Worm (Caenorhabditis elegans) whole organism, L1 larva: Measurements from ENCODE around the gene R05G6.10.

Experiments used
- C34B4.2 ChIP-seq: sonication (generic microtip); optimal IDR thresholded peaks from 2 replicates; lab custom pipeline; 2017; ENCODE audit warnings: mild to moderate bottlenecking, missing genetic modification characterization, missing compliant biosample characterization
- F16B12.6 ChIP-seq: fragments of 150-350 bp; optimal IDR thresholded peaks from 2 replicates; lab custom pipeline; 2014; ENCODE audit warnings: missing biosample characterization, missing genetic modification characterization
- ceh-82 ChIP-seq, 3 experiments: fragments of 150-350 bp in 1 of 3; sonication (generic microtip) in 2 of 3; optimal IDR thresholded peaks; 2 replicates each; lab custom pipeline; 2014 to 2017; ENCODE audit warnings: missing biosample characterization in 3 of 3, missing genetic modification characterization in 3 of 3
- dpl-1 ChIP-seq, 3 experiments: fragments of 150-350 bp in 2 of 3; sonication (generic microtip) in 1 of 3; optimal IDR thresholded peaks; 2 replicates each; lab custom pipeline; 2014 to 2017; ENCODE audit warnings: missing biosample characterization in 3 of 3, missing genetic modification characterization in 3 of 3, missing genetic modification reagents in 3 of 3
- efl-1 ChIP-seq, 4 experiments: fragments of 150-350 bp; optimal IDR thresholded peaks in 3 of 4; peaks in 1 of 4; 1 replicate in 1 of 4; 2 replicates in 3 of 4; lab custom pipeline; 2014; ENCODE audit warnings: missing biosample characterization in 2 of 4, missing genetic modification characterization in 2 of 4, missing genetic modification reagents in 2 of 4
- egl-27 ChIP-seq, 2 experiments: fragments of 150-350 bp in 1 of 2; sonication (generic microtip); optimal IDR thresholded peaks; 3 replicates each; lab custom pipeline; 2017 to 2018; ENCODE audit warnings: missing biosample characterization in 2 of 2, missing genetic modification characterization in 2 of 2, missing genetic modification reagents in 2 of 2
- elt-3 ChIP-seq, 6 experiments: fragments of 150-350 bp in 1 of 6; sonication (generic microtip); optimal IDR thresholded peaks; 2 replicates each; lab custom pipeline; 2017 to 2018; ENCODE audit warnings: missing biosample characterization in 6 of 6, missing genetic modification characterization in 6 of 6, inconsistent platforms in 1 of 6
- fkh-4 ChIP-seq: sonication (generic microtip); optimal IDR thresholded peaks from 2 replicates; lab custom pipeline; 2016; ENCODE audit warnings: missing compliant biosample characterization, missing genetic modification characterization, borderline replicate concordance
- hlh-17 ChIP-seq: fragments of 200-800 bp; sonication (Bioruptor generic); optimal IDR thresholded peaks from 2 replicates; lab custom pipeline; 2018; ENCODE audit warnings: missing genetic modification characterization, mild to moderate bottlenecking, missing compliant biosample characterization, moderate library complexity, borderline replicate concordance
- hlh-4 ChIP-seq: sonication (generic microtip); optimal IDR thresholded peaks from 2 replicates; lab custom pipeline; 2016; ENCODE audit warnings: mild to moderate bottlenecking, missing genetic modification characterization, missing compliant biosample characterization
- irx-1 ChIP-seq: sonication (generic microtip); optimal IDR thresholded peaks from 2 replicates; lab custom pipeline; 2016; ENCODE audit warnings: missing genetic modification characterization, missing compliant biosample characterization
- lin-15B ChIP-seq: fragments of 150-350 bp; sonication (generic microtip); optimal IDR thresholded peaks from 3 replicates; lab custom pipeline; 2014; ENCODE audit warnings: missing biosample characterization, missing genetic modification characterization
- lin-35 ChIP-seq, 2 experiments: fragments of 150-350 bp; optimal IDR thresholded peaks; 2 replicates each; lab custom pipeline; 2014; ENCODE audit warnings: missing biosample characterization in 2 of 2, missing genetic modification characterization in 2 of 2, missing genetic modification reagents in 2 of 2
- lir-3 ChIP-seq: sonication (generic microtip); optimal IDR thresholded peaks from 2 replicates; lab custom pipeline; 2016; ENCODE audit warnings: mild to moderate bottlenecking, missing genetic modification characterization, moderate library complexity, missing compliant biosample characterization; ENCODE audit not compliant: poor library complexity
- lsy-2 ChIP-seq, 2 experiments: fragments of 150-350 bp; optimal IDR thresholded peaks; 2 replicates each; lab custom pipeline; 2014; ENCODE audit warnings: missing biosample characterization in 2 of 2, missing genetic modification characterization in 2 of 2
- mab-9 ChIP-seq: fragments of 200-800 bp; sonication (Bioruptor generic); IDR thresholded peaks from 2 replicates; pipeline ENCODE4 v1.3.6; 2022; ENCODE audit warnings: missing genetic modification reagents, missing genetic modification characterization, missing compliant biosample characterization
- mdl-1 ChIP-seq, 2 experiments: fragments of 150-350 bp; optimal IDR thresholded peaks; 2 replicates each; lab custom pipeline; 2014 to 2017; ENCODE audit warnings: missing biosample characterization in 2 of 2, missing genetic modification characterization in 2 of 2, inconsistent platforms in 1 of 2
- mep-1 ChIP-seq: fragments of 150-350 bp; optimal IDR thresholded peaks from 2 replicates; lab custom pipeline; 2014; ENCODE audit warnings: missing biosample characterization, missing genetic modification characterization
- nhr-12 ChIP-seq: sonication (generic microtip); optimal IDR thresholded peaks from 2 replicates; lab custom pipeline; 2017; ENCODE audit warnings: missing biosample characterization, missing genetic modification characterization
- nhr-20 ChIP-seq: sonication (generic microtip); optimal IDR thresholded peaks from 2 replicates; lab custom pipeline; 2016; ENCODE audit warnings: mild to moderate bottlenecking, missing genetic modification characterization, missing compliant biosample characterization
- nhr-71 ChIP-seq: sonication (generic microtip); optimal IDR thresholded peaks from 2 replicates; lab custom pipeline; 2016; ENCODE audit warnings: mild to moderate bottlenecking, missing genetic modification characterization, moderate library complexity, missing compliant biosample characterization
- nhr-76 ChIP-seq: sonication (generic microtip); optimal IDR thresholded peaks from 2 replicates; lab custom pipeline; 2017; ENCODE audit warnings: missing biosample characterization, missing genetic modification characterization
- nhr-77 ChIP-seq: fragments of 150-350 bp; optimal IDR thresholded peaks from 2 replicates; lab custom pipeline; 2014; ENCODE audit warnings: missing biosample characterization, missing genetic modification characterization
- nhr-84 ChIP-seq: sonication (generic microtip); optimal IDR thresholded peaks from 2 replicates; lab custom pipeline; 2017; ENCODE audit warnings: missing biosample characterization, missing genetic modification characterization
- pqm-1 ChIP-seq: sonication (generic microtip); optimal IDR thresholded peaks from 3 replicates; lab custom pipeline; 2017; ENCODE audit warnings: missing biosample characterization, missing genetic modification characterization
- snpc-4 ChIP-seq: fragments of 150-350 bp; optimal IDR thresholded peaks from 2 replicates; lab custom pipeline; 2014; ENCODE audit warnings: missing biosample characterization, missing genetic modification characterization
- sox-4 ChIP-seq: sonication (generic microtip); optimal IDR thresholded peaks from 2 replicates; lab custom pipeline; 2016; ENCODE audit warnings: missing genetic modification characterization, missing compliant biosample characterization
- tlp-1 ChIP-seq: fragments of 150-350 bp; optimal IDR thresholded peaks from 2 replicates; lab custom pipeline; 2014; ENCODE audit warnings: missing biosample characterization, missing genetic modification characterization
- unc-30 ChIP-seq: sonication (generic microtip); optimal IDR thresholded peaks from 2 replicates; lab custom pipeline; 2017; ENCODE audit warnings: missing biosample characterization, missing genetic modification characterization
- unc-62 ChIP-seq: fragments of 150-350 bp; optimal IDR thresholded peaks from 2 replicates; lab custom pipeline; 2014; ENCODE audit warnings: missing biosample characterization, missing genetic modification reagents, missing genetic modification characterization
- vab-15 ChIP-seq: sonication (generic microtip); optimal IDR thresholded peaks from 2 replicates; lab custom pipeline; 2017; ENCODE audit warnings: missing genotype, mild to moderate bottlenecking, missing genetic modification characterization, missing compliant biosample characterization
- xbp-1 ChIP-seq: sonication (generic microtip); optimal IDR thresholded peaks from 2 replicates; lab custom pipeline; 2016; ENCODE audit warnings: missing genetic modification characterization, missing compliant biosample characterization

R05G6.10 gene

DNA sequence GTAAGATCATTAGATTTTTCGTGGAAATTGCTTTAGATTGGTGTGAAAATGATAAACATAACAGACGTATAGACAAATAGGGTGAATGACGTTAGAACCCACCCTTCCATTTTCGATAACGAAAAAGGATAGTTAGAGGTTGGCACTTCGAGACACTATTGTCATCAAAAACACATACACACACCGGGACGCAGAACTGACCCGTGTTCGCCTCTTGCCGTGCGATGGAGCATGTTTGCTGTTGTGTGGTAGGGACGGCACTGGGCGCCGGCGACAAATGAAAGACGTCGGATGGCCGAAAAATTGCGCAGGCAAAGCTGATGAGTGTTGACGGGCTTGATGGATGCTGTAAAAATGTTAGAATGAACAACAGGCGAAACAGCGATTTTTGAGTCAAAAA lies 7.5 kb upstream of the R05G6.10 start (continued):
- TF ChIP-seq hlh-17 (GFP tag; lab: Kevin White, UChicago), result no peak
- no peak for TF ChIP-seq nhr-84 (tag; lab: Kevin White, UChicago)
- no peak for TF ChIP-seq xbp-1 (tag; lab: Kevin White, UChicago)
- no peak for TF ChIP-seq vab-15 (tag; lab: Kevin White, UChicago)
- TF ChIP-seq nhr-76 (tag; lab: Kevin White, UChicago), result no peak
- TF ChIP-seq mdl-1 (tag; optimal IDR thresholded peaks at IDR 0.05; lab: Kevin White, UChicago), result peak in 1 of 2 experiments; percentile 29
- TF ChIP-seq nhr-12 (tag; lab: Kevin White, UChicago), result no peak
- no peak for TF ChIP-seq fkh-4 (tag; lab: Kevin White, UChicago)
- peak; percentile 20 for TF ChIP-seq lin-15B (tag; lab: Kevin White, UChicago)
- no peak for TF ChIP-seq unc-62
- TF ChIP-seq irx-1, result no peak
- TF ChIP-seq lir-3, result no peak
- TF ChIP-seq unc-30 (tag; lab: Kevin White, UChicago), result no peak
- TF ChIP-seq C34B4.2 (tag; lab: Kevin White, UChicago), result no peak
- no peak for TF ChIP-seq nhr-20 (tag; lab: Kevin White, UChicago)

DNA sequence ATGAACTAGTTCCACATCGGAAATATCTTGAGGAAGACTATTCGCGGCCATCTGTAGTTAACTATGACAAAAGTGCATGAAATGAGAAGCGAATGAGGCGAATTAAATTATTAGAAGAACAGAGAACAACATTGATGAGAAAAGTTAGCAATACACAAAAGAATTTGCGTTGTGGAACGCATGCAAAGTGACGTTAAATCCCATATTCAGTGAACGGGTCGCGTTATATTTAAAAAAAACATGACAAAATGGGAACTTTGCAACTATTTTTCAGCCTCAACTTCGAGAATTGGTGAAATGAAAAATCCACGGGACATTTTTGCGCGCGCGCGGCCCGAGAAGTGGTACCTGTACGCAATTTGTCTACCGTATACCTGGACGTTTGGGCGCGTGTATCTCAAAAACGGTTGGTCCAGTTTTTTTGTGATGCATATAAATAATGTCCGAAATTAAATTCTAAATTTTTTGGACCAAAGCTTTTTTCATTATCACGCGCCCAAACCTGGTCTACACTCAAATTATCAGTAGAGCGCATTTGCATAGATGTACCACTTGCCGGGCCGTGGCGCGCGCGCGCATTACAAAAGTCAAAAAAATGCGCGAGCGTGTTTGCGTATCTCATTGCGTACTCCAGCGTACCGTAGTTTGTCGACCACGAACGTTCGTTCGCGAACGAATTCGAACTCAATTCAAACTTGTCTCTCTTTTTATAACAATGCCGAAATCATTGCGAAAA lies 5.7 kb upstream of the R05G6.10 start, which contains the start of the genes cdd-2 and oef-1:
TSS of gene cdd-2 (minus strand) at position 51 of the 736 bp plus-strand sequence.
TSS of gene oef-1 (plus strand) at position 575 of the 736 bp plus-strand sequence.
- TF ChIP-seq elt-3 (tag; optimal IDR thresholded peaks at IDR 0.05; lab: Kevin White, UChicago), result no peak
- TF ChIP-seq mep-1 (tag; lab: Kevin White, UChicago), result no peak
- no peak for TF ChIP-seq lsy-2 (tag; optimal IDR thresholded peaks at IDR 0.05; lab: Kevin White, UChicago)
- no peak for TF ChIP-seq C34B4.2 (tag; lab: Kevin White, UChicago)
- no peak for TF ChIP-seq lin-35 (GFP tag; optimal IDR thresholded peaks at IDR 0.05; lab: Kevin White, UChicago)
- no peak for TF ChIP-seq F16B12.6 (tag; lab: Kevin White, UChicago)
- no peak for TF ChIP-seq snpc-4 (tag; lab: Kevin White, UChicago)
- no peak for TF ChIP-seq sox-4 (tag; lab: Kevin White, UChicago)
- TF ChIP-seq mab-9 (GFP tag; lab: Robert Waterston, UW), result no peak
- TF ChIP-seq nhr-71 (tag; lab: Kevin White, UChicago), result no peak
- no peak for TF ChIP-seq dpl-1 (GFP tag; optimal IDR thresholded peaks at IDR 0.05; lab: Kevin White, UChicago)
- TF ChIP-seq pqm-1, result no peak
- TF ChIP-seq nhr-77 (tag; lab: Kevin White, UChicago), result no peak
- no peak for TF ChIP-seq ceh-82 (tag; optimal IDR thresholded peaks at IDR 0.05; lab: Kevin White, UChicago)
- no peak for TF ChIP-seq efl-1 (optimal IDR thresholded peaks at IDR 0.05; lab: Kevin White, UChicago)
- TF ChIP-seq efl-1 (GFP tag; optimal IDR thresholded peaks at IDR 0.05 in 1 of 2; lab: Kevin White, UChicago), result no peak
- TF ChIP-seq hlh-17 (GFP tag; lab: Kevin White, UChicago), result no peak
- no peak for TF ChIP-seq lir-3
- TF ChIP-seq tlp-1 (tag; lab: Kevin White, UChicago), result no peak
- TF ChIP-seq, all 84 proteins: peak for 0

DNA sequence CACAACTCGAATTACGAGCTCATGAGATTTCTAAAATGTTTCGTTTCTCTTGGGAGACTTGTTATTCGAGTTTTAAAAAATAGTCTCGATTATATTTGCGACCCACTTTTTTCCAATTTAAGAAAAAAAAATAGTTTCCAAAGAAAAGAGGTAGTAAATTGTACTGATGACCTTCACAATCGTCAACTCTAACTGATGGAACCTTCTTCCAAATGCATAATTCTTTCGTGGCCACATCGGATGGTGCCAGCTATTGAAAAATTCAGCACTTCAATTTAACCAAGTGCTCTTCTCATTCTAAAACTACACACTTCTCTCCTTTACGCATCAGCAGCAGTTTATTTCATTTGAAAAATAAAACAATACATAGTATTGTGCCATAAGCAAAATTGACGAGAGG lies 1.3 kb upstream of the R05G6.10 start:
- TF ChIP-seq snpc-4 (tag; lab: Kevin White, UChicago), result no peak
- 0 out of 2 replicates have a peak, but pooled peaks have one; percentile 3 for TF ChIP-seq mab-9 (GFP tag; lab: Robert Waterston, UW)
- no peak for TF ChIP-seq unc-30 (tag; lab: Kevin White, UChicago)
- no peak for TF ChIP-seq egl-27 (tag; optimal IDR thresholded peaks at IDR 0.05; lab: Kevin White, UChicago)

DNA sequence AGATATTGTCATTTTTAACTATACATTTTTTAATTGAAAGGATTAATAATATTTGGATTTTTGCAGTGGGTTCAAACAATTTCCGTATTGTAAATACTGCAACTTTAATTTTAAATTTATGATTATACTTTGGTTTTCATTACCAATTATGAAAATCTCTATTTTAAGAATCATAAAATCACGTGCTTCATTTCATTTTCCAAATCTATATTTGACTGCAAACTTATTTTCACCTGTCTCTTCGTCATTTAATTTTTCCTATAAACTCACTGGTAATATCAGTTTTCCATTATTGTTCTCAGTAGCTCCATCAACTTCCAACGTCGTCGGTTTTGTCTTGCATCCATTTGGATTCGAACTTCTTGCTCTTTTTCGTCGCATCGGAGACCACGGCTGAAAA lies 10.0 kb downstream of the R05G6.10 start, which contains the start of gene R05G6.1:
TSS of gene R05G6.1 (plus strand) at position 301 of the 400 bp plus-strand sequence.
- no peak for TF ChIP-seq fkh-4 (tag; lab: Kevin White, UChicago)
- peak; percentile 44 for TF ChIP-seq hlh-4 (tag; lab: Kevin White, UChicago)
